Fruit fly (Drosophila melanogaster) S2 (cell line): ENCODE results near the gene Ctr1B.

Source experiments
- CG8478 ChIP-seq: fragments of >200 bp; optimal IDR thresholded peaks from 2 replicates; lab custom pipeline; 2018
- CTCF ChIP-seq, 2 experiments: fragments of >200 bp; optimal IDR thresholded peaks; 2 replicates each; lab custom pipeline; 2018

dm6 chr3R:8355579-8355978 is 38.2 kb downstream of the Ctr1B start:
- no peak for TF ChIP-seq CG8478 (lab: Kevin White, UChicago)
- TF ChIP-seq CTCF (optimal IDR thresholded peaks at IDR 0.05; lab: Kevin White, UChicago): no peak
